Fruit fly (Drosophila melanogaster) whole organism, wandering third instar larva: ENCODE data around the gene Cdc14.
A peak's percentile ranks its signal among the peaks of the same experiment; 100 is the strongest.

Source experiments
- Abd-B ChIP-seq: fragments of >200 bp; optimal IDR thresholded peaks from 2 replicates; lab custom pipeline; 2017; ENCODE audit warnings: missing biosample characterization, missing genetic modification characterization
- CG32264 ChIP-seq: fragments of 200-800 bp; sonication (Bioruptor generic); optimal IDR thresholded peaks from 2 replicates; lab custom pipeline; 2016; ENCODE audit warnings: missing biosample characterization, missing genetic modification characterization
- CG9705 ChIP-seq: fragments of 200-800 bp; sonication (Bioruptor generic); optimal IDR thresholded peaks from 2 replicates; lab custom pipeline; 2018; ENCODE audit warnings: missing biosample characterization, mild to moderate bottlenecking, missing genetic modification characterization
- CrebA ChIP-seq: fragments of 200-800 bp; sonication (Bioruptor generic); optimal IDR thresholded peaks from 2 replicates; lab custom pipeline; 2016; ENCODE audit warnings: missing biosample characterization, mild to moderate bottlenecking, missing genetic modification characterization, borderline replicate concordance
- Dfd ChIP-seq: fragments of >200 bp; optimal IDR thresholded peaks from 2 replicates; lab custom pipeline; 2017; ENCODE audit warnings: missing biosample characterization, missing genetic modification characterization
- Dif ChIP-seq: fragments of 200-275, 200-300 bp; sonication (Bioruptor generic); optimal IDR thresholded peaks from 2 replicates; lab custom pipeline; 2018; ENCODE audit warnings: missing biosample characterization, missing genetic modification characterization; ENCODE audit not compliant: partially characterized antibody
- GATAd ChIP-seq: sonication (Bioruptor generic); optimal IDR thresholded peaks from 2 replicates; lab custom pipeline; 2016; ENCODE audit warnings: missing biosample characterization, missing genetic modification characterization
- HLH106 ChIP-seq: fragments of 200-800 bp; optimal IDR thresholded peaks from 3 replicates; lab custom pipeline; 2019; ENCODE audit warnings: missing biosample characterization, mild to moderate bottlenecking, missing genetic modification characterization, moderate library complexity
- Hnf4 ChIP-seq: fragments of 200-800 bp; sonication (Bioruptor generic); optimal IDR thresholded peaks from 2 replicates; lab custom pipeline; 2016; ENCODE audit warnings: missing biosample characterization, mild to moderate bottlenecking, missing genetic modification characterization
- Hr78 ChIP-seq: fragments of >200 bp; optimal IDR thresholded peaks from 2 replicates; lab custom pipeline; 2017; ENCODE audit warnings: missing biosample characterization, missing genetic modification characterization
- Hr83 ChIP-seq: fragments of 200-300 bp; sonication (Bioruptor generic); optimal IDR thresholded peaks from 2 replicates; lab custom pipeline; 2016; ENCODE audit warnings: missing biosample characterization, mild to moderate bottlenecking, missing genetic modification characterization, moderate library complexity; ENCODE audit not compliant: poor library complexity, severe bottlenecking
- Jra ChIP-seq: sonication (Bioruptor generic); optimal IDR thresholded peaks from 2 replicates; lab custom pipeline; 2016; ENCODE audit warnings: missing biosample characterization, missing genetic modification characterization
- Mio ChIP-seq: sonication (Bioruptor generic); optimal IDR thresholded peaks from 2 replicates; lab custom pipeline; 2016; ENCODE audit warnings: missing biosample characterization, missing genetic modification characterization
- Myc ChIP-seq: fragments of >200 bp; optimal IDR thresholded peaks from 2 replicates; lab custom pipeline; 2017
- N ChIP-seq: fragments of >200 bp; optimal IDR thresholded peaks from 2 replicates; lab custom pipeline; 2018; ENCODE audit warnings: missing biosample characterization, missing external identifiers, missing genetic modification characterization
- OdsH ChIP-seq: fragments of 200-800 bp; sonication (Bioruptor generic); optimal IDR thresholded peaks from 2 replicates; lab custom pipeline; 2016; ENCODE audit warnings: missing biosample characterization, mild to moderate bottlenecking, missing genetic modification characterization
- Rel ChIP-seq, 2 experiments: fragments of 200-800 bp; sonication (Bioruptor generic) in 1 of 2; optimal IDR thresholded peaks; 2 replicates in 1 of 2; 3 replicates in 1 of 2; lab custom pipeline; 2016 to 2019; ENCODE audit warnings: mild to moderate bottlenecking in 2 of 2, missing biosample characterization in 2 of 2, missing genetic modification characterization in 2 of 2, moderate library complexity in 1 of 2
- Sp1 ChIP-seq: fragments of 200-800 bp; sonication (Bioruptor generic); optimal IDR thresholded peaks from 3 replicates; lab custom pipeline; 2019; ENCODE audit warnings: missing biosample characterization, mild to moderate bottlenecking, missing genetic modification characterization, moderate library complexity
- Vsx2 ChIP-seq: fragments of 200-300, 225-300 bp; sonication (Bioruptor generic); optimal IDR thresholded peaks from 2 replicates; lab custom pipeline; 2018; ENCODE audit warnings: missing biosample characterization, missing genetic modification characterization; ENCODE audit not compliant: partially characterized antibody
- br ChIP-seq: fragments of 200-800 bp; sonication (Bioruptor generic); optimal IDR thresholded peaks from 2 replicates; lab custom pipeline; 2016; ENCODE audit warnings: missing biosample characterization, missing genetic modification characterization
- brk ChIP-seq: fragments of 200-800 bp; sonication (Bioruptor generic); optimal IDR thresholded peaks from 2 replicates; lab custom pipeline; 2016; ENCODE audit warnings: missing biosample characterization, mild to moderate bottlenecking, missing genetic modification characterization
- dl ChIP-seq, 2 experiments: fragments of 175-275, 200-275 bp in 1 of 2; fragments of 200-275 bp in 1 of 2; sonication (Bioruptor generic); optimal IDR thresholded peaks; lab custom pipeline; 2018; ENCODE audit warnings: mild to moderate bottlenecking in 2 of 2, missing biosample characterization in 2 of 2, missing genetic modification characterization in 2 of 2, moderate library complexity in 2 of 2; ENCODE audit not compliant: partially characterized antibody in 2 of 2, insufficient read depth in 1 of 2
- dmrt93B ChIP-seq: fragments of 200-800 bp; sonication (Bioruptor generic); optimal IDR thresholded peaks from 2 replicates; lab custom pipeline; 2018; ENCODE audit warnings: missing biosample characterization, mild to moderate bottlenecking, missing genetic modification characterization
- dsf ChIP-seq: sonication (Bioruptor generic); optimal IDR thresholded peaks from 2 replicates; lab custom pipeline; 2016; ENCODE audit warnings: missing biosample characterization, missing genetic modification characterization, borderline replicate concordance
- ey ChIP-seq: fragments of 200-800 bp; sonication (Bioruptor generic); optimal IDR thresholded peaks from 2 replicates; lab custom pipeline; 2016; ENCODE audit warnings: missing biosample characterization, missing genetic modification characterization
- foxo ChIP-seq, 2 experiments: fragments of 200-800 bp; sonication (Bioruptor generic); optimal IDR thresholded peaks; 2 replicates in 1 of 2; 3 replicates in 1 of 2; lab custom pipeline; 2016 to 2017; ENCODE audit warnings: missing biosample characterization in 2 of 2, missing genetic modification characterization in 2 of 2
- fru ChIP-seq: fragments of 200-800 bp; sonication (Bioruptor generic); optimal IDR thresholded peaks from 3 replicates; lab custom pipeline; 2016; ENCODE audit warnings: missing biosample characterization, mild to moderate bottlenecking, missing genetic modification characterization
- h ChIP-seq: fragments of 200-800 bp; sonication (Bioruptor generic); optimal IDR thresholded peaks from 3 replicates; lab custom pipeline; 2016; ENCODE audit warnings: missing biosample characterization, mild to moderate bottlenecking, missing genetic modification characterization
- jim ChIP-seq: fragments of 175-275, 200-325 bp; sonication (Bioruptor generic); optimal IDR thresholded peaks from 2 replicates; lab custom pipeline; 2016; ENCODE audit warnings: missing biosample characterization, mild to moderate bottlenecking, missing genetic modification characterization
- lola ChIP-seq: fragments of >200 bp; optimal IDR thresholded peaks from 2 replicates; lab custom pipeline; 2017; ENCODE audit warnings: missing biosample characterization, missing genetic modification characterization
- pan ChIP-seq: fragments of >200 bp; optimal IDR thresholded peaks from 2 replicates; lab custom pipeline; 2017
- psq ChIP-seq: fragments of 200-800 bp; sonication (Bioruptor generic); optimal IDR thresholded peaks from 3 replicates; lab custom pipeline; 2017; ENCODE audit warnings: missing biosample characterization, mild to moderate bottlenecking, missing genetic modification characterization, moderate library complexity
- rgr ChIP-seq: fragments of 200-800 bp; sonication (Bioruptor generic); optimal IDR thresholded peaks from 3 replicates; lab custom pipeline; 2016; ENCODE audit warnings: missing biosample characterization, mild to moderate bottlenecking, missing genetic modification characterization
- sage ChIP-seq: fragments of 200-800 bp; sonication (Bioruptor generic); optimal IDR thresholded peaks from 2 replicates; lab custom pipeline; 2016; ENCODE audit warnings: missing biosample characterization, mild to moderate bottlenecking, missing genetic modification characterization
- sv ChIP-seq: fragments of 200-800 bp; sonication (Bioruptor generic); optimal IDR thresholded peaks from 3 replicates; lab custom pipeline; 2016; ENCODE audit warnings: missing biosample characterization, missing genetic modification characterization
- tai ChIP-seq: sonication (Bioruptor generic); optimal IDR thresholded peaks from 2 replicates; lab custom pipeline; 2016; ENCODE audit warnings: missing biosample characterization, missing genetic modification characterization
- usp ChIP-seq: fragments of >200 bp; optimal IDR thresholded peaks from 2 replicates; lab custom pipeline; 2017; ENCODE audit warnings: missing biosample characterization, missing genetic modification characterization
- woc ChIP-seq: sonication (Bioruptor generic); optimal IDR thresholded peaks from 2 replicates; lab custom pipeline; 2016; ENCODE audit warnings: missing biosample characterization, mild to moderate bottlenecking, missing genetic modification characterization

Cdc14 gene

dm6 chr2L:7791356-7791738 lies 19.2 kb downstream of the Cdc14 start:
- TF ChIP-seq ey (GFP tag; lab: Kevin White, UChicago): no peak
- TF ChIP-seq jim (GFP tag; lab: Kevin White, UChicago): no peak
- no peak for TF ChIP-seq usp (GFP tag; lab: Kevin White, UChicago)
- no peak for TF ChIP-seq pan (lab: Kevin White, UChicago)
- no peak for TF ChIP-seq Hr83 (GFP tag; lab: Kevin White, UChicago)
- no peak for TF ChIP-seq Myc
- no peak for TF ChIP-seq sv (GFP tag; lab: Kevin White, UChicago)
- TF ChIP-seq Hnf4 (GFP tag; lab: Kevin White, UChicago): no peak
- TF ChIP-seq Sp1 (GFP tag; lab: Kevin White, UChicago): no peak
- no peak for TF ChIP-seq Rel (GFP tag; optimal IDR thresholded peaks at IDR 0.05; lab: Kevin White, UChicago)
- no peak for TF ChIP-seq Rel (tag; optimal IDR thresholded peaks at IDR 0.05; lab: Kevin White, UChicago)
- no peak for TF ChIP-seq Hr78

dm6 chr2L:7790448-7791355 lies 19.8 kb downstream of the Cdc14 start, which contains the start of gene CG7149:
TSS of gene CG7149 (minus strand) at chr2L:7790557.
- peak; percentile 37 for TF ChIP-seq HLH106 (tag; lab: Kevin White, UChicago)
- TF ChIP-seq Dfd (GFP tag; lab: Kevin White, UChicago): no peak
- no peak for TF ChIP-seq lola (GFP tag; lab: Kevin White, UChicago)
- TF ChIP-seq sv (GFP tag; lab: Kevin White, UChicago): no peak
- no peak for TF ChIP-seq sage
- no peak for TF ChIP-seq pan (lab: Kevin White, UChicago)
- no peak for TF ChIP-seq Vsx2 (GFP tag; lab: Kevin White, UChicago)
- no peak for TF ChIP-seq N (GFP tag; lab: Kevin White, UChicago)
- no peak for TF ChIP-seq CrebA (GFP tag; lab: Kevin White, UChicago)
- peak; percentile 78 for TF ChIP-seq Dif (GFP tag; lab: Kevin White, UChicago)
- peak; percentile 16 for TF ChIP-seq Hnf4 (GFP tag; lab: Kevin White, UChicago)
- TF ChIP-seq foxo (GFP tag; optimal IDR thresholded peaks at IDR 0.05; lab: Kevin White, UChicago): peak in 1 of 2 experiments; percentile 42
- no peak for TF ChIP-seq CG32264
- peak; percentile 46 to 68 for TF ChIP-seq dl (GFP tag; optimal IDR thresholded peaks at IDR 0.05; lab: Kevin White, UChicago; ENCODE audit: insufficient read depth in 1 of 2, partially characterized antibody in 2 of 2)
- peak; percentile 56 for TF ChIP-seq br (GFP tag; lab: Kevin White, UChicago)
- no peak for TF ChIP-seq Hr78
- no peak for TF ChIP-seq Mio (GFP tag; lab: Kevin White, UChicago)
- no peak for TF ChIP-seq dmrt93B (GFP tag; lab: Kevin White, UChicago)
- no peak for TF ChIP-seq CG9705 (GFP tag; lab: Kevin White, UChicago)
- TF ChIP-seq tai (GFP tag; lab: Kevin White, UChicago): no peak
- no peak for TF ChIP-seq Abd-B
- TF ChIP-seq brk (GFP tag; lab: Kevin White, UChicago): no peak
- TF ChIP-seq Sp1 (GFP tag; lab: Kevin White, UChicago): peak; percentile 46
- peak; percentile 37 for TF ChIP-seq OdsH
- no peak for TF ChIP-seq Rel (GFP tag; optimal IDR thresholded peaks at IDR 0.05; lab: Kevin White, UChicago)
- peak; percentile 12 for TF ChIP-seq Rel (tag; optimal IDR thresholded peaks at IDR 0.05; lab: Kevin White, UChicago)
- no peak for TF ChIP-seq usp (GFP tag; lab: Kevin White, UChicago)
- TF ChIP-seq Jra (GFP tag; lab: Kevin White, UChicago): no peak
- no peak for TF ChIP-seq jim (GFP tag; lab: Kevin White, UChicago)
- peak; percentile 27 for TF ChIP-seq rgr (GFP tag; lab: Kevin White, UChicago)
- TF ChIP-seq ey (GFP tag; lab: Kevin White, UChicago): no peak
- peak; percentile 34 for TF ChIP-seq psq (GFP tag; lab: Kevin White, UChicago)
- peak; percentile 36 for TF ChIP-seq h (GFP tag; lab: Kevin White, UChicago)
- no peak for TF ChIP-seq dsf (GFP tag; lab: Kevin White, UChicago)
- peak; percentile 92 for TF ChIP-seq Myc
- peak; percentile 82 for TF ChIP-seq fru (GFP tag; lab: Kevin White, UChicago)
- peak; percentile 55 for TF ChIP-seq woc (GFP tag; lab: Kevin White, UChicago)
- peak; percentile 61 for TF ChIP-seq Hr83 (GFP tag; lab: Kevin White, UChicago)
- TF ChIP-seq GATAd (GFP tag; lab: Kevin White, UChicago): no peak
